Worm (Caenorhabditis elegans) whole organism, midembryonic: ENCODE measurements around the gene nuo-4.

ENCODE experiments used
- T22C8.4 ChIP-seq: fragments of 200-800 bp; sonication (Bioruptor generic); IDR thresholded peaks from 2 replicates; pipeline ENCODE4 v1.3.6; 2022; ENCODE audit warnings: missing genetic modification characterization, missing compliant biosample characterization
- cog-1 ChIP-seq: sonication (generic microtip); optimal IDR thresholded peaks from 2 replicates; lab custom pipeline; 2016; ENCODE audit warnings: missing genetic modification characterization, missing compliant biosample characterization
- flt-1 ChIP-seq: fragments of 200-800 bp; sonication (Bioruptor generic); IDR thresholded peaks from 2 replicates; pipeline ENCODE4 v1.3.6; 2022; ENCODE audit warnings: missing genetic modification characterization, missing compliant biosample characterization
- klf-2 ChIP-seq: fragments of 200-800 bp; sonication (Bioruptor generic); conservative IDR thresholded peaks from 2 replicates; pipeline ENCODE4 v1.3.6; 2022; ENCODE audit warnings: missing genetic modification reagents, missing genetic modification characterization, missing compliant biosample characterization
- med-1 ChIP-seq: sonication (generic microtip); optimal IDR thresholded peaks from 2 replicates; lab custom pipeline; 2017; ENCODE audit warnings: missing genetic modification characterization, mild to moderate bottlenecking, missing compliant biosample characterization, antibody characterized with exemption, missing genetic modification reagents; ENCODE audit not compliant: insufficient read depth
- ref-1 ChIP-seq: fragments of 200-800 bp; sonication (Bioruptor generic); conservative IDR thresholded peaks from 2 replicates; pipeline ENCODE4 v1.3.6; 2022; ENCODE audit warnings: missing genetic modification reagents, missing genetic modification characterization, missing compliant biosample characterization
- tab-1 ChIP-seq: fragments of 200-800 bp; sonication (Bioruptor generic); IDR thresholded peaks from 2 replicates; pipeline ENCODE4 v1.3.6; 2022; ENCODE audit warnings: missing genetic modification characterization, missing compliant biosample characterization
- ztf-29 ChIP-seq: fragments of 200-800 bp; sonication (Bioruptor generic); IDR thresholded peaks from 2 replicates; pipeline ENCODE4 v1.3.6; 2022; ENCODE audit warnings: missing genetic modification reagents, missing genetic modification characterization, missing compliant biosample characterization

DNA sequence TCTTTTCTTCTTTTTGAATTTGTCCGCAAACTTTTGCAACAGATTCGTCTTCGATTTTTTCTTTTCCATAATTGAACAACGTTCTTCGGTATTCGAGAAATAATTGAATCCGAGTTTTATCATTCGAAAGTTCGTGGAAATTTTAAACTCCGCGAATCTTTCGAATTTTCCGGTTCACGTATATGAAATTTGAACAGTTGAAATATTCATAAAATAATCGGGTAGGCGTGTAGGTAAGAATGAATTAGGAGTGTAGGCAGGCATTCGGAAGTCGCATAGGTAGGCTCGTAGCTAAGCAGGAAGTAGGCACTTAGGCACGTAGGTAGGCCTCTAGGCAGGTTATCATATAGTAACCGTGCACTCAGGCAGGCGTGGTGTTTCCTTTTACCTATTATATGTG is 20.4 kb downstream of the nuo-4 start, which contains the start of gene B0280.11:
- TF ChIP-seq flt-1 (GFP tag; lab: Robert Waterston, UW) (no peak), ztf-29 (no peak), med-1 (GFP tag; lab: Kevin White, UChicago) (no peak), cog-1 (tag; lab: Kevin White, UChicago) (no peak), T22C8.4 (GFP tag; lab: Robert Waterston, UW) (no peak), klf-2 (GFP tag; lab: Robert Waterston, UW) (no peak), ref-1 (GFP tag; lab: Robert Waterston, UW) (no peak), tab-1 (GFP tag; lab: Robert Waterston, UW) (no peak)
